Worm (Caenorhabditis elegans) whole organism, midembryonic: ENCODE measurements around the gene F38B7.10.

ENCODE experiments used
- T22C8.4 ChIP-seq: fragments of 200-800 bp; sonication (Bioruptor generic); IDR thresholded peaks from 2 replicates; pipeline ENCODE4 v1.3.6; 2022; ENCODE audit warnings: missing genetic modification characterization, missing compliant biosample characterization
- flt-1 ChIP-seq: fragments of 200-800 bp; sonication (Bioruptor generic); IDR thresholded peaks from 2 replicates; pipeline ENCODE4 v1.3.6; 2022; ENCODE audit warnings: missing genetic modification characterization, missing compliant biosample characterization
- klf-2 ChIP-seq: fragments of 200-800 bp; sonication (Bioruptor generic); conservative IDR thresholded peaks from 2 replicates; pipeline ENCODE4 v1.3.6; 2022; ENCODE audit warnings: missing genetic modification reagents, missing genetic modification characterization, missing compliant biosample characterization
- med-1 ChIP-seq: sonication (generic microtip); optimal IDR thresholded peaks from 2 replicates; lab custom pipeline; 2017; ENCODE audit warnings: missing genetic modification characterization, mild to moderate bottlenecking, missing compliant biosample characterization, antibody characterized with exemption, missing genetic modification reagents; ENCODE audit not compliant: insufficient read depth
- tab-1 ChIP-seq: fragments of 200-800 bp; sonication (Bioruptor generic); IDR thresholded peaks from 2 replicates; pipeline ENCODE4 v1.3.6; 2022; ENCODE audit warnings: missing genetic modification characterization, missing compliant biosample characterization

ce11 chrV:11506347-11506746, 39.0 kb upstream of the F38B7.10 start:
- TF ChIP-seq flt-1 (GFP tag; lab: Robert Waterston, UW) (no peak), med-1 (GFP tag; lab: Kevin White, UChicago) (no peak), T22C8.4 (GFP tag; lab: Robert Waterston, UW) (no peak), tab-1 (no peak), klf-2 (GFP tag; lab: Robert Waterston, UW) (no peak)
